Worm (Caenorhabditis elegans) whole organism, young adult: Measurements from ENCODE around the gene pgl-3.

Source experiments
- Y67H2A.10 ChIP-seq: fragments of 200-800 bp; sonication (Bioruptor generic); conservative IDR thresholded peaks from 2 replicates; pipeline ENCODE4 v1.3.6; 2022; ENCODE audit warnings: missing genetic modification reagents, missing genetic modification characterization, missing compliant biosample characterization
- dpff-1 ChIP-seq: sonication (generic microtip); optimal IDR thresholded peaks from 2 replicates; lab custom pipeline; 2017; ENCODE audit warnings: mild to moderate bottlenecking, missing genetic modification characterization, missing compliant biosample characterization
- dpl-1 ChIP-seq: fragments of 150-350 bp; optimal IDR thresholded peaks from 2 replicates; lab custom pipeline; 2014; ENCODE audit warnings: missing biosample characterization, missing genetic modification reagents, missing genetic modification characterization
- efl-1 ChIP-seq: fragments of 150-350 bp; optimal IDR thresholded peaks from 2 replicates; lab custom pipeline; 2014; ENCODE audit warnings: missing biosample characterization, missing genetic modification reagents, missing genetic modification characterization
- rcor-1 ChIP-seq: fragments of 200-800 bp; sonication (Bioruptor generic); IDR thresholded peaks from 2 replicates; pipeline ENCODE4 v1.3.6; 2022; ENCODE audit warnings: missing genetic modification reagents, missing genetic modification characterization, missing compliant biosample characterization
- snpc-4 ChIP-seq, 5 experiments: fragments of 150-350 bp in 1 of 5; sonication (generic microtip) in 4 of 5; optimal IDR thresholded peaks; 2 replicates each; lab custom pipeline; 2014 to 2018; ENCODE audit warnings: missing genetic modification characterization in 5 of 5, missing biosample characterization in 3 of 5, antibody characterized with exemption in 2 of 5, mild to moderate bottlenecking in 2 of 5, missing compliant biosample characterization in 2 of 5, missing genotype in 2 of 5, moderate library complexity in 2 of 5, missing genetic modification reagents in 1 of 5
- unc-62 ChIP-seq: fragments of 150-350 bp; optimal IDR thresholded peaks from 2 replicates; lab custom pipeline; 2014; ENCODE audit warnings: missing biosample characterization, missing genetic modification reagents, missing genetic modification characterization
- ztf-25 ChIP-seq: fragments of 200-800 bp; sonication (Bioruptor generic); IDR thresholded peaks from 2 replicates; pipeline ENCODE4 v1.3.6; 2022; ENCODE audit warnings: missing genetic modification reagents, missing genetic modification characterization, missing compliant biosample characterization

ce11 chrV:4787166-4787565 lies 31.4 kb downstream of the pgl-3 start, which contains the start of gene R02F11.9:
- TF ChIP-seq Y67H2A.10 (GFP tag; lab: Robert Waterston, UW) = no peak
- no peak for TF ChIP-seq efl-1
- TF ChIP-seq unc-62 (GFP tag; lab: Kevin White, UChicago) = no peak
- no peak for TF ChIP-seq snpc-4 (GFP tag; optimal IDR thresholded peaks at IDR 0.05; lab: Kevin White, UChicago)
- no peak for TF ChIP-seq snpc-4 (tag; optimal IDR thresholded peaks at IDR 0.05; lab: Kevin White, UChicago)
- no peak for TF ChIP-seq dpff-1 (tag; lab: Kevin White, UChicago)
- no peak for TF ChIP-seq dpl-1 (GFP tag; lab: Kevin White, UChicago)
- no peak for TF ChIP-seq rcor-1 (GFP tag; lab: Robert Waterston, UW)
- TF ChIP-seq ztf-25 (GFP tag; lab: Robert Waterston, UW) = no peak
